Fruit fly (Drosophila melanogaster): Measurements from ENCODE around the gene Ptip.

Gene Ptip

dm6 chr3L:14071621-14072020, 42.7 kb upstream of the Ptip start, which contains the start of gene Pex1:
TSS of gene Pex1 (plus strand) at chr3L:14071892.
- TF ChIP-seq CG8089 (GFP tag; optimal IDR thresholded peaks at IDR 0.05) (no peak), Lim3 (GFP tag; IDR thresholded peaks at IDR 0.05) (no peak), D (optimal IDR thresholded peaks at IDR 0.05) (no peak), D (GFP tag; optimal IDR thresholded peaks at IDR 0.05) (no peak), Elba2 (GFP tag; optimal IDR thresholded peaks at IDR 0.05) (no peak), cato (GFP tag; optimal IDR thresholded peaks at IDR 0.05; ENCODE audit: borderline replicate concordance) (no peak), CG4328 (GFP tag; optimal IDR thresholded peaks at IDR 0.05) (no peak), Abd-B (GFP tag; optimal IDR thresholded peaks at IDR 0.05) (no peak), Lhr (GFP tag; optimal IDR thresholded peaks at IDR 0.05) (peak; percentile 17), amos (GFP tag; IDR thresholded peaks at IDR 0.05; ENCODE audit: partially characterized antibody) (peak; percentile 89), B-H2 (GFP tag; optimal IDR thresholded peaks at IDR 0.05) (no peak), Stat92E (GFP tag; optimal IDR thresholded peaks at IDR 0.05) (no peak), stc (GFP tag; IDR thresholded peaks at IDR 0.05) (peak; percentile 34; the same call in 1 of the 2 replicates), CG30403 (GFP tag; optimal IDR thresholded peaks at IDR 0.05) (peak; percentile 13), Mes4 (GFP tag; optimal IDR thresholded peaks at IDR 0.05) (no peak), gcm2 (GFP tag; optimal IDR thresholded peaks at IDR 0.05) (no peak), CG9932 (GFP tag; IDR thresholded peaks at IDR 0.05) (no peak; the same call in none of the 2 replicates), CG1603 (tag; optimal IDR thresholded peaks at IDR 0.05) (peak; percentile 62), tna (GFP tag; IDR thresholded peaks at IDR 0.05; ENCODE audit: partially characterized antibody) (no peak), MESR4 (GFP tag; optimal IDR thresholded peaks at IDR 0.05) (peak; percentile 43), CG3838 (GFP tag; optimal IDR thresholded peaks at IDR 0.05) (no peak), CG4360 (GFP tag; IDR thresholded peaks at IDR 0.05) (no peak), CG6813 (GFP tag; optimal IDR thresholded peaks at IDR 0.05) (no peak), CG32532 (GFP tag; IDR thresholded peaks at IDR 0.05) (peak; percentile 58; the same call in 1 of the 2 replicates), CG4282 (GFP tag; optimal IDR thresholded peaks at IDR 0.05) (no peak), Rx (GFP tag; IDR thresholded peaks at IDR 0.05) (no peak), CG6765 (GFP tag; optimal IDR thresholded peaks at IDR 0.05) (no peak), CG8924 (tag; optimal IDR thresholded peaks at IDR 0.05) (no peak), CG4404 (GFP tag; IDR thresholded peaks at IDR 0.05) (no peak), mld (GFP tag; IDR thresholded peaks at IDR 0.05; ENCODE audit: partially characterized antibody) (no peak), sens (GFP tag) (peak; percentile 67), tio (GFP tag; optimal IDR thresholded peaks at IDR 0.05) (no peak), nerfin-2 (GFP tag; IDR thresholded peaks at IDR 0.05; ENCODE audit: partially characterized antibody) (peak; percentile 53; the same call in 1 of the 2 replicates), sisA (GFP tag; IDR thresholded peaks at IDR 0.05) (no peak), CG11504 (tag; optimal IDR thresholded peaks at IDR 0.05) (no peak), luna (GFP tag; optimal IDR thresholded peaks at IDR 0.05) (no peak), unc-4 (GFP tag; IDR thresholded peaks at IDR 0.05; ENCODE audit: partially characterized antibody) (peak; percentile 86), onecut (GFP tag; IDR thresholded peaks at IDR 0.05) (no peak), CG11560 (tag; IDR thresholded peaks at IDR 0.05) (no peak), ara (GFP tag; IDR thresholded peaks at IDR 0.05) (no peak), CG11696 (GFP tag; IDR thresholded peaks at IDR 0.05) (no peak), CG13123 (GFP tag; optimal IDR thresholded peaks at IDR 0.05) (no peak), chn (GFP tag; optimal IDR thresholded peaks at IDR 0.05) (no peak), Nf-YB (GFP tag; optimal IDR thresholded peaks at IDR 0.05) (no peak), YL-1 (GFP tag; optimal IDR thresholded peaks at IDR 0.05) (peak; percentile 54), CG6175 (GFP tag; IDR thresholded peaks at IDR 0.05) (no peak), yki (optimal IDR thresholded peaks at IDR 0.05) (no peak), CG10321 (GFP tag; IDR thresholded peaks at IDR 0.05) (no peak), CG10462 (GFP tag; optimal IDR thresholded peaks at IDR 0.05) (no peak), HLHmδ (GFP tag; optimal IDR thresholded peaks at IDR 0.05) (no peak), gem (tag; optimal IDR thresholded peaks at IDR 0.05) (no peak), Ets97D (GFP tag; optimal IDR thresholded peaks at IDR 0.05) (no peak)
